Worm (Caenorhabditis elegans) whole organism, mixed stage, embryonic: ENCODE measurements around the gene K09B11.5.

ENCODE experiments used
- bed-3 ChIP-seq: fragments of 200-800 bp; sonication (Bioruptor generic); optimal IDR thresholded peaks from 3 replicates; lab custom pipeline; 2018; ENCODE audit warnings: mild to moderate bottlenecking, missing genetic modification characterization, moderate library complexity, missing compliant biosample characterization
- mep-1 ChIP-seq: fragments of 150-350 bp; optimal IDR thresholded peaks from 2 replicates; lab custom pipeline; 2017; ENCODE audit warnings: missing biosample characterization, missing genetic modification reagents, missing genetic modification characterization, inconsistent platforms
- sem-2 ChIP-seq: fragments of 200-800 bp; sonication (Bioruptor generic); optimal IDR thresholded peaks from 2 replicates; lab custom pipeline; 2018; ENCODE audit warnings: mild to moderate bottlenecking, missing genetic modification characterization, missing compliant biosample characterization
- snpc-4 ChIP-seq: fragments of 150-350 bp; optimal IDR thresholded peaks from 2 replicates; lab custom pipeline; 2014; ENCODE audit warnings: missing biosample characterization, missing genetic modification characterization
- unc-39 ChIP-seq: fragments of 150-350 bp; optimal IDR thresholded peaks from 2 replicates; lab custom pipeline; 2014; ENCODE audit warnings: missing biosample characterization, missing genetic modification characterization
- unc-62 ChIP-seq: fragments of 150-350 bp; optimal IDR thresholded peaks from 2 replicates; lab custom pipeline; 2014; ENCODE audit warnings: missing biosample characterization, missing genetic modification reagents, missing genetic modification characterization
- ztf-11 ChIP-seq: fragments of 150-350 bp; optimal IDR thresholded peaks from 2 replicates; lab custom pipeline; 2014; ENCODE audit warnings: missing biosample characterization, missing genetic modification characterization

ce11 chrIV:13412845-13413383, 20.9 kb downstream of the K09B11.5 start, which contains the start of gene gcl-1:
- TF ChIP-seq bed-3 (GFP tag; lab: Kevin White, UChicago): no peak
- TF ChIP-seq mep-1 (tag; lab: Kevin White, UChicago): no peak
- no peak for TF ChIP-seq unc-39
- TF ChIP-seq sem-2 (GFP tag; lab: Kevin White, UChicago): no peak
- no peak for TF ChIP-seq ztf-11 (tag; lab: Kevin White, UChicago)
- no peak for TF ChIP-seq snpc-4
- TF ChIP-seq unc-62 (GFP tag; lab: Kevin White, UChicago): no peak
